Worm (Caenorhabditis elegans): ENCODE measurements around the gene jtr-1.

- TF ChIP-seq fkh-10 (GFP tag; optimal IDR thresholded peaks at IDR 0.05) (no peak), Y48G9A.11 (GFP tag; IDR thresholded peaks at IDR 0.05) (no peak), ztf-11 (tag; optimal IDR thresholded peaks at IDR 0.05) (no peak), nhr-28 (tag; optimal IDR thresholded peaks at IDR 0.05) (no peak), nhr-25 (tag; optimal IDR thresholded peaks at IDR 0.05; ENCODE audit: borderline replicate concordance, insufficient read depth) (no peak), dmd-8 (GFP tag; IDR thresholded peaks at IDR 0.05) (no peak), unc-62 (GFP tag; optimal IDR thresholded peaks at IDR 0.05 in 1 of 2) (peak in 1 of 2 experiments; percentile 96), unc-62 (tag; optimal IDR thresholded peaks at IDR 0.05) (no peak)
Observed at ce11 chrIV:1397895-1398294, 22.8 kb upstream of the jtr-1 start.

Measured in whole organism, L4 larva.